Fruit fly (Drosophila melanogaster) whole organism, embryonic: ENCODE measurements around the gene CG34265.

ENCODE experiments used
- Abd-B ChIP-seq: fragments of 200-800 bp; sonication (Bioruptor generic); optimal IDR thresholded peaks from 2 replicates; lab custom pipeline; 2018; ENCODE audit warnings: missing biosample characterization, mild to moderate bottlenecking, missing genetic modification characterization, moderate library complexity
- BtbVII ChIP-seq: fragments of 200-800 bp; sonication (Bioruptor generic); optimal IDR thresholded peaks from 3 replicates; lab custom pipeline; 2017; ENCODE audit warnings: missing biosample characterization, mild to moderate bottlenecking, missing genetic modification characterization
- CG10959 ChIP-seq: fragments of 200-800 bp; sonication (Bioruptor generic); IDR thresholded peaks from 2 replicates; pipeline ENCODE4 v1.3.6; 2022; ENCODE audit warnings: missing biosample characterization, missing genetic modification characterization
- CG11093 ChIP-seq: fragments of 200-800 bp; sonication (Bioruptor generic); IDR thresholded peaks from 3 replicates; pipeline ENCODE4 v1.3.6; 2022; ENCODE audit warnings: missing biosample characterization, missing genetic modification characterization
- CG15479 ChIP-seq: fragments of 200-800 bp; sonication (Bioruptor generic); optimal IDR thresholded peaks from 3 replicates; lab custom pipeline; 2019; ENCODE audit warnings: missing biosample characterization, mild to moderate bottlenecking, missing genetic modification characterization, moderate library complexity
- CG1602 ChIP-seq: fragments of 200-800 bp; sonication (Bioruptor generic); optimal IDR thresholded peaks from 3 replicates; lab custom pipeline; 2016; ENCODE audit warnings: missing biosample characterization, missing genetic modification characterization
- CG17385 ChIP-seq: fragments of 200-800 bp; sonication (Bioruptor generic); optimal IDR thresholded peaks from 3 replicates; lab custom pipeline; 2018; ENCODE audit warnings: missing biosample characterization, mild to moderate bottlenecking, missing genetic modification characterization
- CG17829 ChIP-seq: fragments of 200-800 bp; optimal IDR thresholded peaks from 2 replicates; lab custom pipeline; 2019; ENCODE audit warnings: missing biosample characterization, mild to moderate bottlenecking, missing genetic modification characterization, moderate library complexity
- CG18262 ChIP-seq: fragments of 200-800 bp; optimal IDR thresholded peaks from 3 replicates; lab custom pipeline; 2019; ENCODE audit warnings: missing biosample characterization, mild to moderate bottlenecking, missing genetic modification characterization, moderate library complexity
- CG2120 ChIP-seq: fragments of 200-800 bp; sonication (Bioruptor generic); optimal IDR thresholded peaks from 3 replicates; lab custom pipeline; 2016; ENCODE audit warnings: missing biosample characterization, missing genetic modification characterization
- CG31441 ChIP-seq: fragments of 200-800 bp; sonication (Bioruptor generic); IDR thresholded peaks from 2 replicates; pipeline ENCODE4 v1.3.6; 2022; ENCODE audit warnings: missing biosample characterization, missing genetic modification characterization
- CG34422 ChIP-seq: fragments of 200-800 bp; sonication (Bioruptor generic); IDR thresholded peaks from 3 replicates; pipeline ENCODE4 v1.3.6; 2022; ENCODE audit warnings: missing biosample characterization, missing genetic modification characterization
- CG4424 ChIP-seq: fragments of 200-800 bp; sonication (Bioruptor generic); optimal IDR thresholded peaks from 3 replicates; lab custom pipeline; 2016; ENCODE audit warnings: missing biosample characterization, missing genetic modification characterization
- CG6765 ChIP-seq: fragments of 200-800 bp; sonication (Bioruptor generic); optimal IDR thresholded peaks from 3 replicates; lab custom pipeline; 2017; ENCODE audit warnings: missing biosample characterization, mild to moderate bottlenecking, missing genetic modification characterization
- CG7786 ChIP-seq: fragments of 200-800 bp; sonication (Bioruptor generic); optimal IDR thresholded peaks from 2 replicates; lab custom pipeline; 2016; ENCODE audit warnings: missing biosample characterization, missing genetic modification characterization
- CG8281 ChIP-seq: fragments of 200-800 bp; sonication (Bioruptor generic); optimal IDR thresholded peaks from 2 replicates; lab custom pipeline; 2018; ENCODE audit warnings: missing biosample characterization, mild to moderate bottlenecking, missing genetic modification characterization, moderate library complexity
- CG8478 ChIP-seq: fragments of >200 bp; optimal IDR thresholded peaks from 2 replicates; lab custom pipeline; 2018
- CG9797 ChIP-seq: fragments of 200-800 bp; sonication (Bioruptor generic); optimal IDR thresholded peaks from 3 replicates; lab custom pipeline; 2018; ENCODE audit warnings: missing biosample characterization, mild to moderate bottlenecking, missing genetic modification characterization
- Dbx ChIP-seq: fragments of 200-800 bp; sonication (Bioruptor generic); IDR thresholded peaks from 3 replicates; pipeline ENCODE4 v1.3.6; 2022; ENCODE audit warnings: missing biosample characterization, missing genetic modification characterization
- Elba2 ChIP-seq: fragments of 200-800 bp; sonication (Bioruptor generic); optimal IDR thresholded peaks from 3 replicates; lab custom pipeline; 2016; ENCODE audit warnings: missing biosample characterization, missing genetic modification characterization
- Gsc ChIP-seq: fragments of 200-800 bp; sonication (Bioruptor generic); IDR thresholded peaks from 2 replicates; pipeline ENCODE4 v1.3.6; 2022; ENCODE audit warnings: missing biosample characterization, missing genetic modification characterization
- Hr78 ChIP-seq, 2 experiments: fragments of 200-800 bp in 1 of 2; fragments of >200 bp in 1 of 2; sonication (Bioruptor generic) in 1 of 2; optimal IDR thresholded peaks; 2 replicates each; lab custom pipeline; 2017 to 2019; ENCODE audit warnings: missing biosample characterization in 2 of 2, missing genetic modification characterization in 2 of 2, mild to moderate bottlenecking in 1 of 2, moderate library complexity in 1 of 2
- Lim3 ChIP-seq: fragments of 200-800 bp; sonication (Bioruptor generic); IDR thresholded peaks from 2 replicates; pipeline ENCODE4 v1.3.6; 2022; ENCODE audit warnings: missing biosample characterization, missing genetic modification characterization
- NC2α ChIP-seq: fragments of 200-800 bp; sonication (Bioruptor generic); optimal IDR thresholded peaks from 2 replicates; lab custom pipeline; 2016; ENCODE audit warnings: missing biosample characterization, missing genetic modification characterization
- Pdp1 ChIP-seq, 2 experiments: fragments of 200-800 bp; sonication (Bioruptor generic); optimal IDR thresholded peaks; 3 replicates each; lab custom pipeline; 2016; ENCODE audit warnings: missing biosample characterization in 2 of 2, missing genetic modification characterization in 2 of 2, mild to moderate bottlenecking in 1 of 2, moderate library complexity in 1 of 2
- Tbp ChIP-seq: fragments of >200 bp; optimal IDR thresholded peaks from 2 replicates; lab custom pipeline; 2018; ENCODE audit warnings: missing biosample characterization, missing genetic modification characterization
- Vsx1 ChIP-seq: fragments of 200-800 bp; sonication (Bioruptor generic); optimal IDR thresholded peaks from 2 replicates; lab custom pipeline; 2017; ENCODE audit warnings: missing biosample characterization, mild to moderate bottlenecking, missing genetic modification characterization, missing genetic modification reagents
- cg ChIP-seq: fragments of 200-800 bp; sonication (Bioruptor generic); optimal IDR thresholded peaks from 3 replicates; lab custom pipeline; 2019; ENCODE audit warnings: missing biosample characterization, mild to moderate bottlenecking, missing genetic modification characterization, moderate library complexity
- chinmo ChIP-seq: fragments of 200-800 bp; sonication (Bioruptor generic); IDR thresholded peaks from 4 replicates; pipeline ENCODE4 v1.3.6; 2022; ENCODE audit warnings: missing biosample characterization, missing genetic modification characterization; ENCODE audit not compliant: partially characterized antibody
- crol ChIP-seq: fragments of 200-800 bp; sonication (Bioruptor generic); IDR thresholded peaks from 2 replicates; pipeline ENCODE4 v1.3.6; 2022; ENCODE audit warnings: missing biosample characterization, missing genetic modification characterization
- ems ChIP-seq: fragments of 200-800 bp; sonication (Bioruptor generic); optimal IDR thresholded peaks from 3 replicates; lab custom pipeline; 2016; ENCODE audit warnings: missing biosample characterization, missing genetic modification characterization
- fd64A ChIP-seq: fragments of 200-800 bp; sonication (Bioruptor generic); optimal IDR thresholded peaks from 3 replicates; lab custom pipeline; 2018; ENCODE audit warnings: missing biosample characterization, mild to moderate bottlenecking, missing genetic modification characterization
- gcm ChIP-seq: fragments of 200-800 bp; sonication (Bioruptor generic); optimal IDR thresholded peaks from 2 replicates; lab custom pipeline; 2019; ENCODE audit warnings: missing biosample characterization, mild to moderate bottlenecking, missing genetic modification characterization, moderate library complexity
- hbn ChIP-seq: fragments of 200-800 bp; sonication (Bioruptor generic); IDR thresholded peaks from 2 replicates; pipeline ENCODE4 v1.3.6; 2022; ENCODE audit warnings: missing biosample characterization, missing genetic modification characterization; ENCODE audit not compliant: partially characterized antibody
- ind ChIP-seq: fragments of 200-800 bp; sonication (Bioruptor generic); optimal IDR thresholded peaks from 3 replicates; lab custom pipeline; 2016; ENCODE audit warnings: missing biosample characterization, missing genetic modification characterization
- mld ChIP-seq: fragments of 200-800 bp; sonication (Bioruptor generic); IDR thresholded peaks from 3 replicates; pipeline ENCODE4 v1.3.6; 2022; ENCODE audit warnings: missing biosample characterization, missing genetic modification characterization; ENCODE audit not compliant: partially characterized antibody
- sd ChIP-seq: fragments of 200-800 bp; sonication (Bioruptor generic); optimal IDR thresholded peaks from 3 replicates; lab custom pipeline; 2018; ENCODE audit warnings: missing biosample characterization, mild to moderate bottlenecking, missing genetic modification characterization, moderate library complexity
- slp2 ChIP-seq: fragments of 200-800 bp; sonication (Bioruptor generic); optimal IDR thresholded peaks from 2 replicates; lab custom pipeline; 2016; ENCODE audit warnings: missing biosample characterization, missing genetic modification characterization
- so ChIP-seq: fragments of 200-800 bp; sonication (Bioruptor generic); IDR thresholded peaks from 3 replicates; pipeline ENCODE4 v1.3.6; 2022; ENCODE audit warnings: missing biosample characterization, missing genetic modification characterization
- stc ChIP-seq: fragments of 200-800 bp; sonication (Bioruptor generic); IDR thresholded peaks from 2 replicates; pipeline ENCODE4 v1.3.6; 2022; ENCODE audit warnings: missing biosample characterization, missing genetic modification characterization
- sug ChIP-seq: fragments of 200-800 bp; optimal IDR thresholded peaks from 2 replicates; lab custom pipeline; 2019; ENCODE audit warnings: missing biosample characterization, mild to moderate bottlenecking, missing genetic modification characterization, moderate library complexity
- toy ChIP-seq: fragments of 200-800 bp; sonication (Bioruptor generic); IDR thresholded peaks from 2 replicates; pipeline ENCODE4 v1.3.6; 2022; ENCODE audit warnings: missing biosample characterization, missing genetic modification characterization
- twi ChIP-seq: fragments of 200-800 bp; optimal IDR thresholded peaks from 2 replicates; lab custom pipeline; 2019; ENCODE audit warnings: missing biosample characterization, mild to moderate bottlenecking, missing genetic modification characterization, moderate library complexity
- wek ChIP-seq: fragments of 200-800 bp; sonication (Bioruptor generic); optimal IDR thresholded peaks from 3 replicates; lab custom pipeline; 2018; ENCODE audit warnings: missing biosample characterization, mild to moderate bottlenecking, missing genetic modification characterization, moderate library complexity

Gene CG34265

DNA sequence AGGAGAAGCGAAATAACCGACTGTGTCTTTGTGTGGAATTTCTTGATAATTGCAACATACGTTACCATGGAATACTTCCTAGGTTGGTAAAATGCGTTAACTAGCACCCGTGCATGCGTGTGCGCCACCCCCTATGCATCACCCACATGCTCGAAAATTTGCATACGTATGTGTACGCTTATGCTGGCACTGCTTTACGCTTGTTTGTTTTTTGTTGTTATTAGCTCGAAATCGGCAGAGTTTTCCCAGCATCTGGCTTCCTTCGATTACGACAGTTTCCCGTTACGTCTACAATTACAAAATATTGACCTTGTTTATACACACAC is 41.8 kb upstream of the CG34265 start:
- TF ChIP-seq chinmo (0 out of 4 replicates have a peak, but pooled peaks have one; percentile 84), CG11093 (GFP tag; lab: Robert Waterston, UW) (no peak), so (GFP tag; lab: Robert Waterston, UW) (no peak), stc (GFP tag; lab: Robert Waterston, UW) (no peak), CG4424 (GFP tag; lab: Kevin White, UChicago) (no peak), CG17385 (GFP tag; lab: Kevin White, UChicago) (no peak), cg (peak; percentile 92), crol (GFP tag; lab: Robert Waterston, UW) (peak; percentile 82), wek (GFP tag; lab: Kevin White, UChicago) (no peak), Pdp1 (GFP tag; optimal IDR thresholded peaks at IDR 0.05; lab: Kevin White, UChicago) (peak in 1 of 2 experiments; percentile 41), CG8281 (tag; lab: Kevin White, UChicago) (no peak), Vsx1 (GFP tag; lab: Kevin White, UChicago) (no peak), twi (peak; percentile 46), CG2120 (GFP tag; lab: Kevin White, UChicago) (no peak), Tbp (GFP tag; lab: Kevin White, UChicago) (no peak), CG7786 (GFP tag; lab: Kevin White, UChicago) (no peak), mld (GFP tag; lab: Robert Waterston, UW) (no peak), CG10959 (GFP tag; lab: Robert Waterston, UW) (no peak), toy (no peak), Elba2 (GFP tag; lab: Kevin White, UChicago) (no peak), CG34422 (GFP tag; lab: Robert Waterston, UW) (peak; percentile 4; the same call in 1 of the 3 replicates), CG1602 (GFP tag; lab: Kevin White, UChicago) (no peak), Gsc (GFP tag; lab: Robert Waterston, UW) (no peak), CG18262 (tag; lab: Kevin White, UChicago) (no peak), CG15479 (peak; percentile 22), ind (GFP tag; lab: Kevin White, UChicago) (no peak), NC2α (no peak), Lim3 (GFP tag; lab: Robert Waterston, UW) (no peak), CG8478 (lab: Kevin White, UChicago) (peak; percentile 52), gcm (GFP tag; lab: Kevin White, UChicago) (peak; percentile 74), hbn (GFP tag; lab: Robert Waterston, UW) (no peak), BtbVII (GFP tag; lab: Kevin White, UChicago) (no peak), sug (tag; lab: Kevin White, UChicago) (peak; percentile 48), Dbx (no peak), CG9797 (no peak), Abd-B (no peak), Hr78 (GFP tag; optimal IDR thresholded peaks at IDR 0.05; lab: Kevin White, UChicago) (no peak), sd (no peak), fd64A (no peak), CG17829 (tag; lab: Kevin White, UChicago) (no peak), slp2 (GFP tag; lab: Kevin White, UChicago) (no peak), CG6765 (GFP tag; lab: Kevin White, UChicago) (no peak), ems (no peak), CG31441 (GFP tag; lab: Robert Waterston, UW) (no peak)
